Fruit fly (Drosophila melanogaster) whole organism, wandering third instar larva: ENCODE measurements around the gene Vps8.

Source experiments
- Dif ChIP-seq: fragments of 200-275, 200-300 bp; sonication (Bioruptor generic); optimal IDR thresholded peaks from 2 replicates; lab custom pipeline; 2018; ENCODE audit warnings: missing biosample characterization, missing genetic modification characterization; ENCODE audit not compliant: partially characterized antibody
- psq ChIP-seq: fragments of 200-800 bp; sonication (Bioruptor generic); optimal IDR thresholded peaks from 3 replicates; lab custom pipeline; 2017; ENCODE audit warnings: missing biosample characterization, mild to moderate bottlenecking, missing genetic modification characterization, moderate library complexity

Gene Vps8

dm6 chr3L:6443235-6443634 lies 51.9 kb downstream of the Vps8 start:
- TF ChIP-seq Dif (GFP tag; lab: Kevin White, UChicago) (no peak), psq (peak; percentile 21)
